Fruit fly (Drosophila melanogaster) whole organism, embryonic: ENCODE measurements around the gene CG14893.

Source experiments
- Asciz ChIP-seq: fragments of 200-800 bp; sonication (Bioruptor generic); optimal IDR thresholded peaks from 2 replicates; lab custom pipeline; 2017; ENCODE audit warnings: missing biosample characterization, mild to moderate bottlenecking, missing genetic modification characterization, missing genetic modification reagents
- Awh ChIP-seq: fragments of 200-800 bp; sonication (Bioruptor generic); IDR thresholded peaks from 2 replicates; pipeline ENCODE4, ENCODE4 v1.3.6; 2022; ENCODE audit warnings: missing biosample characterization, missing genetic modification characterization
- BEAF-32 ChIP-seq: fragments of 200-800 bp; sonication (Bioruptor generic); optimal IDR thresholded peaks from 3 replicates; lab custom pipeline; 2017; ENCODE audit warnings: missing biosample characterization, missing genetic modification characterization, mild to moderate bottlenecking, moderate library complexity, missing genetic modification reagents
- C15 ChIP-seq: fragments of 200-800 bp; sonication (Bioruptor generic); IDR thresholded peaks from 3 replicates; pipeline ENCODE4 v1.3.6; 2022; ENCODE audit warnings: missing biosample characterization, missing genetic modification characterization
- CG11723 ChIP-seq: fragments of 200-800 bp; sonication (Bioruptor generic); optimal IDR thresholded peaks from 2 replicates; lab custom pipeline; 2017; ENCODE audit warnings: missing biosample characterization, mild to moderate bottlenecking, missing genetic modification characterization
- CG12155 ChIP-seq: fragments of 200-800 bp; sonication (Bioruptor generic); optimal IDR thresholded peaks from 3 replicates; lab custom pipeline; 2016; ENCODE audit warnings: missing biosample characterization, missing genetic modification characterization
- CG12299 ChIP-seq: fragments of 200-800 bp; sonication (Bioruptor generic); optimal IDR thresholded peaks from 2 replicates; lab custom pipeline; 2018; ENCODE audit warnings: missing biosample characterization, mild to moderate bottlenecking, missing genetic modification characterization
- CG14710 ChIP-seq: fragments of 200-800 bp; sonication (Bioruptor generic); optimal IDR thresholded peaks from 3 replicates; lab custom pipeline; 2019; ENCODE audit warnings: missing biosample characterization, mild to moderate bottlenecking, missing genetic modification characterization, moderate library complexity
- CG17568 ChIP-seq: fragments of 200-800 bp; sonication (Bioruptor generic); optimal IDR thresholded peaks from 2 replicates; lab custom pipeline; 2018; ENCODE audit warnings: missing biosample characterization, mild to moderate bottlenecking, missing genetic modification characterization, moderate library complexity
- CG2116 ChIP-seq: fragments of 200-800 bp; sonication (Bioruptor generic); optimal IDR thresholded peaks from 3 replicates; lab custom pipeline; 2018; ENCODE audit warnings: missing biosample characterization, mild to moderate bottlenecking, missing genetic modification characterization
- CG2875 ChIP-seq: fragments of 200-800 bp; sonication (Bioruptor generic); optimal IDR thresholded peaks from 2 replicates; lab custom pipeline; 2017; ENCODE audit warnings: missing biosample characterization, mild to moderate bottlenecking, missing genetic modification characterization, missing genetic modification reagents
- CG30020 ChIP-seq: fragments of 200-800 bp; optimal IDR thresholded peaks from 2 replicates; lab custom pipeline; 2019; ENCODE audit warnings: missing biosample characterization, mild to moderate bottlenecking, missing genetic modification characterization, moderate library complexity
- CG31365 ChIP-seq: fragments of 200-800 bp; sonication (Bioruptor generic); optimal IDR thresholded peaks from 2 replicates; lab custom pipeline; 2018; ENCODE audit warnings: missing biosample characterization, mild to moderate bottlenecking, missing genetic modification characterization
- CG3407 ChIP-seq: fragments of 200-800 bp; sonication (Bioruptor generic); optimal IDR thresholded peaks from 2 replicates; lab custom pipeline; 2018; ENCODE audit warnings: missing biosample characterization, mild to moderate bottlenecking, missing genetic modification characterization
- CG34224 ChIP-seq: fragments of 200-800 bp; sonication (Bioruptor generic); IDR thresholded peaks from 3 replicates; pipeline ENCODE4 v1.3.6; 2022; ENCODE audit warnings: missing biosample characterization, missing genetic modification characterization; ENCODE audit not compliant: partially characterized antibody
- CG4404 ChIP-seq: fragments of 200-800 bp; sonication (Bioruptor generic); IDR thresholded peaks from 2 replicates; pipeline ENCODE4 v1.3.6; 2022; ENCODE audit warnings: missing biosample characterization, missing genetic modification characterization
- CG5245 ChIP-seq: fragments of 200-800 bp; sonication (Bioruptor generic); optimal IDR thresholded peaks from 3 replicates; lab custom pipeline; 2016; ENCODE audit warnings: missing biosample characterization, missing genetic modification characterization
- CG5953 ChIP-seq: fragments of 200-800 bp; sonication (Bioruptor generic); IDR thresholded peaks from 2 replicates; pipeline ENCODE4 v1.3.6; 2022; ENCODE audit warnings: missing biosample characterization, missing genetic modification characterization
- CG6683 ChIP-seq: fragments of 200-800 bp; sonication (Bioruptor generic); optimal IDR thresholded peaks from 2 replicates; lab custom pipeline; 2017; ENCODE audit warnings: missing biosample characterization, mild to moderate bottlenecking, missing genetic modification characterization, missing genetic modification reagents
- CG8478 ChIP-seq: fragments of >200 bp; optimal IDR thresholded peaks from 2 replicates; lab custom pipeline; 2018
- CrebB ChIP-seq: fragments of 200-800 bp; sonication (Bioruptor generic); optimal IDR thresholded peaks from 3 replicates; lab custom pipeline; 2018; ENCODE audit warnings: missing biosample characterization, mild to moderate bottlenecking, missing genetic modification characterization
- Drgx ChIP-seq: fragments of 200-800 bp; sonication (Bioruptor generic); IDR thresholded peaks from 2 replicates; pipeline ENCODE4 v1.3.6; 2022; ENCODE audit warnings: missing biosample characterization, missing genetic modification characterization
- E2f2 ChIP-seq: fragments of 200-800 bp; sonication (Bioruptor generic); IDR thresholded peaks from 2 replicates; pipeline ENCODE4 v1.3.6; 2022; ENCODE audit warnings: missing biosample characterization, missing genetic modification characterization
- Hr78 ChIP-seq, 2 experiments: fragments of 200-800 bp in 1 of 2; fragments of >200 bp in 1 of 2; sonication (Bioruptor generic) in 1 of 2; optimal IDR thresholded peaks; 2 replicates each; lab custom pipeline; 2017 to 2019; ENCODE audit warnings: missing biosample characterization in 2 of 2, missing genetic modification characterization in 2 of 2, mild to moderate bottlenecking in 1 of 2, moderate library complexity in 1 of 2
- Myb ChIP-seq: fragments of 200-800 bp; sonication (Bioruptor generic); optimal IDR thresholded peaks from 2 replicates; lab custom pipeline; 2016; ENCODE audit warnings: missing biosample characterization, missing genetic modification characterization
- Ravus ChIP-seq: fragments of 200-800 bp; sonication (Bioruptor generic); IDR thresholded peaks from 2 replicates; pipeline ENCODE4 v1.3.6; 2022; ENCODE audit warnings: missing biosample characterization, missing genetic modification characterization
- Rx ChIP-seq: fragments of 200-800 bp; sonication (Bioruptor generic); IDR thresholded peaks from 2 replicates; pipeline ENCODE4 v1.3.6; 2022; ENCODE audit warnings: missing biosample characterization, missing genetic modification characterization
- Spps ChIP-seq: fragments of 200-800 bp; sonication (Bioruptor generic); optimal IDR thresholded peaks from 2 replicates; lab custom pipeline; 2018; ENCODE audit warnings: missing biosample characterization, mild to moderate bottlenecking, missing genetic modification characterization
- Xrp1 ChIP-seq: fragments of 200-800 bp; sonication (Bioruptor generic); IDR thresholded peaks from 2 replicates; pipeline ENCODE4 v1.3.6; 2022; ENCODE audit warnings: missing biosample characterization, missing genetic modification characterization
- amos ChIP-seq: fragments of 200-800 bp; sonication (Bioruptor generic); IDR thresholded peaks from 2 replicates; pipeline ENCODE4 v1.3.6; 2022; ENCODE audit warnings: missing biosample characterization, missing genetic modification characterization; ENCODE audit not compliant: partially characterized antibody
- bcd ChIP-seq: fragments of 200-800 bp; sonication (Bioruptor generic); optimal IDR thresholded peaks from 2 replicates; lab custom pipeline; 2017; ENCODE audit warnings: missing biosample characterization, mild to moderate bottlenecking, missing genetic modification characterization
- btn ChIP-seq: fragments of 200-800 bp; sonication (Bioruptor generic); optimal IDR thresholded peaks from 2 replicates; lab custom pipeline; 2016; ENCODE audit warnings: missing biosample characterization, missing genetic modification characterization
- ci ChIP-seq: fragments of 200-800 bp; sonication (Bioruptor generic); IDR thresholded peaks from 3 replicates; pipeline ENCODE4 v1.3.6; 2022; ENCODE audit warnings: missing biosample characterization, missing genetic modification characterization
- dati ChIP-seq: fragments of 200-800 bp; sonication (Bioruptor generic); IDR thresholded peaks from 2 replicates; pipeline ENCODE4 v1.3.6; 2022; ENCODE audit warnings: missing biosample characterization, missing genetic modification characterization
- dmrt99B ChIP-seq: fragments of 200-800 bp; sonication (Bioruptor generic); optimal IDR thresholded peaks from 2 replicates; lab custom pipeline; 2018; ENCODE audit warnings: missing biosample characterization, mild to moderate bottlenecking, missing genetic modification characterization, moderate library complexity
- fu2 ChIP-seq: fragments of 200-800 bp; sonication (Bioruptor generic); optimal IDR thresholded peaks from 2 replicates; lab custom pipeline; 2016; ENCODE audit warnings: missing biosample characterization, missing genetic modification characterization
- ind ChIP-seq: fragments of 200-800 bp; sonication (Bioruptor generic); optimal IDR thresholded peaks from 3 replicates; lab custom pipeline; 2016; ENCODE audit warnings: missing biosample characterization, missing genetic modification characterization
- jigr1 ChIP-seq: fragments of 200-800 bp; sonication (Bioruptor generic); IDR thresholded peaks from 3 replicates; pipeline ENCODE4 v1.3.6; 2022; ENCODE audit warnings: missing biosample characterization, missing genetic modification characterization
- kni ChIP-seq: fragments of 200-800 bp; sonication (Bioruptor generic); optimal IDR thresholded peaks from 3 replicates; lab custom pipeline; 2017; ENCODE audit warnings: mild to moderate bottlenecking, missing biosample characterization, missing genetic modification reagents, missing genetic modification characterization
- lola ChIP-seq, 3 experiments: fragments of >200 bp in 2 of 3; fragments of 200-800 bp in 1 of 3; sonication (Bioruptor generic) in 1 of 3; optimal IDR thresholded peaks; 2 replicates each; lab custom pipeline; 2017 to 2019; ENCODE audit warnings: missing biosample characterization in 3 of 3, missing genetic modification characterization in 3 of 3, mild to moderate bottlenecking in 1 of 3, moderate library complexity in 1 of 3
- lov ChIP-seq, 2 experiments: fragments of 200-800 bp in 1 of 2; fragments of >200 bp in 1 of 2; sonication (Bioruptor generic) in 1 of 2; IDR thresholded peaks in 1 of 2; optimal IDR thresholded peaks in 1 of 2; 2 replicates in 1 of 2; 3 replicates in 1 of 2; pipeline versions ENCODE4 v1.3.6 to Lab custom; 2017 to 2022; ENCODE audit warnings: missing biosample characterization in 1 of 2, missing genetic modification characterization in 1 of 2
- maf-S ChIP-seq: fragments of 200-800 bp; sonication (Bioruptor generic); optimal IDR thresholded peaks from 2 replicates; lab custom pipeline; 2016; ENCODE audit warnings: missing biosample characterization, missing genetic modification characterization
- psq ChIP-seq: fragments of 200-800 bp; sonication (Bioruptor generic); optimal IDR thresholded peaks from 2 replicates; lab custom pipeline; 2017; ENCODE audit warnings: missing biosample characterization, missing genetic modification characterization
- repo ChIP-seq: fragments of 200-800 bp; sonication (Bioruptor generic); optimal IDR thresholded peaks from 2 replicates; lab custom pipeline; 2016; ENCODE audit warnings: missing biosample characterization, missing genetic modification characterization
- sr ChIP-seq: fragments of 200-800 bp; sonication (Bioruptor generic); IDR thresholded peaks from 3 replicates; pipeline ENCODE4 v1.3.6; 2022; ENCODE audit warnings: missing biosample characterization, missing genetic modification characterization
- yki ChIP-seq: fragments of >200 bp; optimal IDR thresholded peaks from 3 replicates; lab custom pipeline; 2018
- zfh2 ChIP-seq: fragments of 200-800 bp; sonication (Bioruptor generic); optimal IDR thresholded peaks from 2 replicates; lab custom pipeline; 2016; ENCODE audit warnings: missing biosample characterization, missing genetic modification characterization

The CG14893 gene

DNA sequence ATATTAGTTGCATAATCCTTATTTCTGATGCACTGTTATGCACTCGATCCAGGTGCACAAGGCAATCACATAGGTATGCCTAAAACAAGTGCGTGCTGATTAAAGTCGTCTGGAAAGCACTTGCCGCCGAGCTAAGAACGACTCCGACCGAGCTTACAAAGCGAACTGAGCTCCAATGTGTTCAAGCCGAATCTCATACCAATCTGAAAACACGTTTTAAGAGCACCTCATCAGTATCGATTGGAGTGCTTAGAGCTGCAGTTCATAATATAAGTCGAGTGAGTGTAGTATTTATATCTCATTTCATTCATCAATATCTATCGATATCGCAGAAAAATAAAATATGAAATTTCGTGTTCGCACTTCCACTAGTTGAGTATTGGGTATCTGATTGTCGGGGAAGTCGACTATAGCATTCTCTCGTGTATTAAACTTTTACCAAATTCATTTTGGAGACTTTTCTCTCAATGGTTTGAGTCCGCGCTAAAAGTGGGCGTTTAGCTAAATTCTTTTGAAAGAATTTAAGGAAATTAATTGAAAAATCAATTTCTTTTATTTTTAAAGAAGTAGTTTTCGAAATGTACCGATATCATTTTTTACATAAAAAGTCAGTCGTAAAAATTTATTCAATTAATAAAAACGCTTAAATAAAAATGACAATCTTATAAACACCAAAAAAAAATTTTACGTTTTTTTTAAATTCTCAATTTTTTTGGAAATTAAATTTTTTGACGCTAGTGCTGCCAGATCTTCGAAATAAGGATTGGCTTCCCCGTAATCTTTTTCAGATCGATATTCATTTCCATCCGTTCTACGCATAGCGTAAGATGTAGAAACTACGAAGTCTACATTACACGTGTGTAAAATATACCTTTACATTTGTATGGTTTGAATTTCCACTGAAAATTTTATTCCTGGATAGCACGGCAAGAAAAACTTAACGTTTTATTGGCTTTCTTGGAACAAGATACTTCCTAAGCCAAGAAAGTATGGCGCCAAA, 35.2 kb downstream of the CG14893 start, which contains the start of gene modSP (continued):
- TF ChIP-seq CG14710 (tag; lab: Kevin White, UChicago) (peak; percentile 46), kni (peak; percentile 34), CG8478 (lab: Kevin White, UChicago) (no peak), CG17568 (GFP tag; lab: Kevin White, UChicago) (no peak), BEAF-32 (GFP tag; lab: Kevin White, UChicago) (peak; percentile 57), C15 (0 out of 3 replicates have a peak, but pooled peaks have one; percentile 13), repo (no peak), lov (optimal IDR thresholded peaks at IDR 0.05; lab: Kevin White, UChicago) (no peak), lov (GFP tag; IDR thresholded peaks at IDR 0.05; lab: Robert Waterston, UW) (no peak), maf-S (GFP tag; lab: Kevin White, UChicago) (peak; percentile 16), CG31365 (tag; lab: Kevin White, UChicago) (peak; percentile 29), Rx (GFP tag; lab: Robert Waterston, UW) (peak; percentile 22; the same call in 1 of the 2 replicates), CG34224 (GFP tag; lab: Robert Waterston, UW) (peak; percentile 44; the same call in 2 of the 3 replicates), CG4404 (no peak), CG12299 (tag; lab: Kevin White, UChicago) (peak; percentile 1), CG3407 (GFP tag; lab: Kevin White, UChicago) (no peak), CrebB (tag; lab: Kevin White, UChicago) (no peak), Asciz (GFP tag; lab: Kevin White, UChicago) (no peak), CG2875 (GFP tag; lab: Kevin White, UChicago) (no peak), CG12155 (GFP tag; lab: Kevin White, UChicago) (no peak), lola (GFP tag; optimal IDR thresholded peaks at IDR 0.05; lab: Kevin White, UChicago) (no peak), ci (0 out of 3 replicates have a peak, but pooled peaks have one; percentile 54), Spps (tag; lab: Kevin White, UChicago) (no peak), Ravus (GFP tag; lab: Robert Waterston, UW) (no peak), CG6683 (GFP tag; lab: Kevin White, UChicago) (no peak), CG11723 (no peak), Xrp1 (GFP tag; lab: Robert Waterston, UW) (no peak), zfh2 (GFP tag; lab: Kevin White, UChicago) (peak; percentile 25), Drgx (GFP tag; lab: Robert Waterston, UW) (no peak; the same call in 1 of the 2 replicates), CG5953 (GFP tag; lab: Robert Waterston, UW) (no peak), bcd (GFP tag; lab: Kevin White, UChicago) (peak; percentile 31), Awh (GFP tag; lab: Robert Waterston, UW) (0 out of 2 replicates have a peak, but pooled peaks have one; percentile 13), CG2116 (GFP tag; lab: Kevin White, UChicago) (peak; percentile 42), sr (GFP tag; lab: Robert Waterston, UW) (no peak; the same call in 2 of the 3 replicates), E2f2 (GFP tag; lab: Robert Waterston, UW) (0 out of 2 replicates have a peak, but pooled peaks have one; percentile 27), Hr78 (GFP tag; optimal IDR thresholded peaks at IDR 0.05; lab: Kevin White, UChicago) (no peak), Myb (peak; percentile 40), yki (lab: Kevin White, UChicago) (no peak), ind (GFP tag; lab: Kevin White, UChicago) (peak; percentile 44), jigr1 (GFP tag; lab: Robert Waterston, UW) (no peak), fu2 (GFP tag; lab: Kevin White, UChicago) (no peak), CG5245 (GFP tag; lab: Kevin White, UChicago) (peak; percentile 4), amos (GFP tag; lab: Robert Waterston, UW) (peak; percentile 74), dmrt99B (tag; lab: Kevin White, UChicago) (no peak), dati (0 out of 2 replicates have a peak, but pooled peaks have one; percentile 12), btn (GFP tag; lab: Kevin White, UChicago) (no peak), CG30020 (no peak), psq (GFP tag; lab: Kevin White, UChicago) (no peak)
